Worm (Caenorhabditis elegans): ENCODE results near the gene srg-69.

- TF ChIP-seq pha-4 (tag; optimal IDR thresholded peaks at IDR 0.05) (no peak), ahr-1 (tag; optimal IDR thresholded peaks at IDR 0.05) (no peak), syd-9 (tag; optimal IDR thresholded peaks at IDR 0.05) (no peak), ama-1 (optimal IDR thresholded peaks at IDR 0.05) (no peak), fkh-10 (GFP tag; optimal IDR thresholded peaks at IDR 0.05) (no peak), C08G9.2 (tag; optimal IDR thresholded peaks at IDR 0.05) (no peak), unc-86 (tag; optimal IDR thresholded peaks at IDR 0.05) (no peak), pqm-1 (tag; optimal IDR thresholded peaks at IDR 0.05) (no peak), fkh-6 (tag; optimal IDR thresholded peaks at IDR 0.05) (no peak), hlh-30 (tag; optimal IDR thresholded peaks at IDR 0.05; ENCODE audit: insufficient read depth) (no peak), zip-5 (tag; optimal IDR thresholded peaks at IDR 0.05) (no peak), tbx-2 (tag; optimal IDR thresholded peaks at IDR 0.05) (no peak), lin-11 (tag; optimal IDR thresholded peaks at IDR 0.05) (no peak), unc-42 (tag; optimal IDR thresholded peaks at IDR 0.05) (no peak)
Observed at ce11 chrII:5328912-5329311, 26.6 kb upstream of the srg-69 start.

All from whole organism, late embryonic.